Worm (Caenorhabditis elegans) whole organism, L2 larva: ENCODE results near the gene K12G11.6.

Experiments
- C34F6.9 ChIP-seq: fragments of 150-350 bp; optimal IDR thresholded peaks from 2 replicates; lab custom pipeline; 2014; ENCODE audit warnings: missing biosample characterization, missing genetic modification characterization
- F13H6.1 ChIP-seq: sonication (generic microtip); optimal IDR thresholded peaks from 2 replicates; lab custom pipeline; 2016; ENCODE audit warnings: missing genetic modification characterization, missing compliant biosample characterization
- R02D3.7 ChIP-seq: fragments of 150-350 bp; optimal IDR thresholded peaks from 2 replicates; lab custom pipeline; 2014; ENCODE audit warnings: missing biosample characterization, missing genetic modification characterization
- Y55F3AM.14 ChIP-seq: fragments of 200-800 bp; sonication (Bioruptor generic); optimal IDR thresholded peaks from 2 replicates; lab custom pipeline; 2018; ENCODE audit warnings: mild to moderate bottlenecking, missing genetic modification characterization, missing compliant biosample characterization
- alr-1 ChIP-seq: fragments of 150-350 bp; optimal IDR thresholded peaks from 2 replicates; lab custom pipeline; 2014; ENCODE audit warnings: missing biosample characterization, missing genetic modification characterization
- aly-2 ChIP-seq: fragments of 150-350 bp; optimal IDR thresholded peaks from 2 replicates; lab custom pipeline; 2014; ENCODE audit warnings: missing biosample characterization, missing genetic modification characterization
- ama-1 ChIP-seq: fragments of 150-350 bp; optimal IDR thresholded peaks from 2 replicates; lab custom pipeline; 2018; ENCODE audit warnings: inconsistent platforms
- blmp-1 ChIP-seq: sonication (generic microtip); optimal IDR thresholded peaks from 2 replicates; lab custom pipeline; 2017; ENCODE audit warnings: missing genetic modification characterization, mild to moderate bottlenecking, missing compliant biosample characterization, antibody characterized with exemption, moderate library complexity; ENCODE audit not compliant: insufficient read depth
- ceh-82 ChIP-seq: fragments of 150-350 bp; optimal IDR thresholded peaks from 2 replicates; lab custom pipeline; 2014; ENCODE audit warnings: missing biosample characterization, missing genetic modification characterization
- dmd-4 ChIP-seq: sonication (generic microtip); optimal IDR thresholded peaks from 2 replicates; lab custom pipeline; 2017; ENCODE audit warnings: missing biosample characterization, missing genetic modification characterization
- egl-27 ChIP-seq: sonication (generic microtip); optimal IDR thresholded peaks from 3 replicates; lab custom pipeline; 2017; ENCODE audit warnings: missing biosample characterization, missing genetic modification reagents, missing genetic modification characterization
- elt-1 ChIP-seq: fragments of 150-350 bp; optimal IDR thresholded peaks from 2 replicates; lab custom pipeline; 2014; ENCODE audit warnings: missing biosample characterization, missing genetic modification characterization
- elt-3 ChIP-seq: sonication (generic microtip); optimal IDR thresholded peaks from 2 replicates; lab custom pipeline; 2017; ENCODE audit warnings: missing biosample characterization, missing genetic modification characterization
- fos-1 ChIP-seq: fragments of 150-350 bp; optimal IDR thresholded peaks from 2 replicates; lab custom pipeline; 2014; ENCODE audit warnings: missing biosample characterization, missing genetic modification characterization
- gmeb-1 ChIP-seq: fragments of 150-350 bp; optimal IDR thresholded peaks from 2 replicates; lab custom pipeline; 2014; ENCODE audit warnings: missing biosample characterization, missing genetic modification characterization
- lin-13 ChIP-seq: fragments of 150-350 bp; optimal IDR thresholded peaks from 2 replicates; lab custom pipeline; 2014; ENCODE audit warnings: missing biosample characterization, missing genetic modification reagents, missing genetic modification characterization
- lsy-2 ChIP-seq, 2 experiments: fragments of 150-350 bp in 1 of 2; sonication (generic microtip) in 1 of 2; optimal IDR thresholded peaks; 2 replicates each; lab custom pipeline; 2014 to 2017; ENCODE audit warnings: missing biosample characterization in 2 of 2, missing genetic modification characterization in 2 of 2
- mab-5 ChIP-seq: fragments of 150-350 bp; optimal IDR thresholded peaks from 2 replicates; lab custom pipeline; 2014; ENCODE audit warnings: missing biosample characterization, missing genetic modification characterization
- mdl-1 ChIP-seq, 2 experiments: fragments of 150-350 bp in 1 of 2; sonication (generic microtip) in 1 of 2; optimal IDR thresholded peaks; 2 replicates each; lab custom pipeline; 2017; ENCODE audit warnings: missing biosample characterization in 2 of 2, missing genetic modification characterization in 2 of 2
- nhr-11 ChIP-seq: fragments of 150-350 bp; optimal IDR thresholded peaks from 2 replicates; lab custom pipeline; 2014; ENCODE audit warnings: missing biosample characterization, missing genetic modification characterization
- nhr-12 ChIP-seq: fragments of 150-350 bp; optimal IDR thresholded peaks from 2 replicates; lab custom pipeline; 2014; ENCODE audit warnings: missing biosample characterization, missing genetic modification characterization
- nhr-129 ChIP-seq: fragments of 150-350 bp; optimal IDR thresholded peaks from 2 replicates; lab custom pipeline; 2014; ENCODE audit warnings: missing biosample characterization, missing genetic modification characterization
- nhr-21 ChIP-seq: fragments of 150-350 bp; optimal IDR thresholded peaks from 2 replicates; lab custom pipeline; 2014; ENCODE audit warnings: missing biosample characterization, missing genetic modification characterization
- nhr-23 ChIP-seq: fragments of 150-350 bp; optimal IDR thresholded peaks from 2 replicates; lab custom pipeline; 2014; ENCODE audit warnings: missing biosample characterization, missing genetic modification reagents, missing genetic modification characterization
- nhr-25 ChIP-seq: fragments of 150-350 bp; sonication (generic microtip); optimal IDR thresholded peaks from 3 replicates; lab custom pipeline; 2014; ENCODE audit warnings: missing biosample characterization, missing genetic modification characterization
- nhr-77 ChIP-seq: fragments of 150-350 bp; optimal IDR thresholded peaks from 2 replicates; lab custom pipeline; 2014; ENCODE audit warnings: missing biosample characterization, missing genetic modification characterization
- sem-4 ChIP-seq: fragments of 150-350 bp; optimal IDR thresholded peaks from 2 replicates; lab custom pipeline; 2014; ENCODE audit warnings: missing biosample characterization, missing genetic modification reagents, missing genetic modification characterization
- skn-1 ChIP-seq: sonication (generic microtip); optimal IDR thresholded peaks from 2 replicates; lab custom pipeline; 2017; ENCODE audit warnings: missing biosample characterization, missing genetic modification characterization
- sma-9 ChIP-seq, 2 experiments: fragments of 150-350 bp in 1 of 2; sonication (generic microtip) in 1 of 2; optimal IDR thresholded peaks; 2 replicates each; lab custom pipeline; 2014 to 2016; ENCODE audit warnings: missing genetic modification characterization in 2 of 2, mild to moderate bottlenecking in 1 of 2, missing biosample characterization in 1 of 2, missing compliant biosample characterization in 1 of 2, missing genetic modification reagents in 1 of 2, moderate library complexity in 1 of 2
- snpc-4 ChIP-seq: fragments of 150-350 bp; optimal IDR thresholded peaks from 2 replicates; lab custom pipeline; 2014; ENCODE audit warnings: missing biosample characterization, missing genetic modification characterization
- unc-55 ChIP-seq: fragments of 150-350 bp; sonication (generic microtip); optimal IDR thresholded peaks from 3 replicates; lab custom pipeline; 2014; ENCODE audit warnings: missing biosample characterization, missing genetic modification reagents, missing genetic modification characterization
- zag-1 ChIP-seq: fragments of 150-350 bp; optimal IDR thresholded peaks from 2 replicates; lab custom pipeline; 2014; ENCODE audit warnings: missing biosample characterization, missing genetic modification characterization
- ztf-1 ChIP-seq: fragments of 200-800 bp; sonication (Bioruptor generic); conservative IDR thresholded peaks from 2 replicates; pipeline ENCODE4 v1.3.6; 2022; ENCODE audit warnings: missing genetic modification characterization, missing compliant biosample characterization
- ztf-4 ChIP-seq: fragments of 150-350 bp; optimal IDR thresholded peaks from 2 replicates; lab custom pipeline; 2014; ENCODE audit warnings: missing biosample characterization, missing genetic modification characterization

Gene K12G11.6

ce11 chrV:11860375-11860774 lies 33.8 kb upstream of the K12G11.6 start, which contains the start of gene R13H4.5:
Gene R13H4.5 (plus strand): TSS chrV:11860675.
- TF ChIP-seq egl-27 (tag; lab: Kevin White, UChicago) (no peak), ztf-1 (GFP tag; lab: Robert Waterston, UW) (0 out of 2 replicates have a peak, but pooled peaks have one; percentile 35), unc-55 (peak; percentile 19)

ce11 chrV:11861880-11862544 lies 32.1 kb upstream of the K12G11.6 start:
- TF ChIP-seq lsy-2 (tag; optimal IDR thresholded peaks at IDR 0.05; lab: Kevin White, UChicago) (peak in 1 of 2 experiments; percentile 20), sma-9 (GFP tag; optimal IDR thresholded peaks at IDR 0.05; lab: Kevin White, UChicago) (peak; percentile 27), sma-9 (tag; optimal IDR thresholded peaks at IDR 0.05; lab: Kevin White, UChicago) (no peak), nhr-11 (tag; lab: Kevin White, UChicago) (no peak), nhr-21 (peak; percentile 29), elt-3 (tag; lab: Kevin White, UChicago) (no peak), fos-1 (tag; lab: Kevin White, UChicago) (peak; percentile 63)

- TF ChIP-seq lin-13 (GFP tag; lab: Kevin White, UChicago) = no peak
- no peak for TF ChIP-seq gmeb-1 (tag; lab: Kevin White, UChicago)
- TF ChIP-seq ceh-82 = no peak
- no peak for TF ChIP-seq nhr-12
- no peak for TF ChIP-seq nhr-25 (tag; lab: Kevin White, UChicago)
- no peak for TF ChIP-seq nhr-11 (tag; lab: Kevin White, UChicago)
These were observed 31.3 kb upstream of the K12G11.6 start, which contains the start of gene R13H4.6 for ce11 chrV:11862817-11863216. Gene R13H4.6 (plus strand): TSS chrV:11863117.

- TF ChIP-seq F13H6.1 (tag; lab: Kevin White, UChicago) (no peak), egl-27 (tag; lab: Kevin White, UChicago) (no peak), ceh-82 (no peak), zag-1 (tag; lab: Kevin White, UChicago) (no peak), ztf-4 (tag; lab: Kevin White, UChicago) (no peak), ama-1 (lab: Kevin White, UChicago) (no peak), nhr-129 (tag; lab: Kevin White, UChicago) (no peak), nhr-23 (tag; lab: Kevin White, UChicago) (no peak), mdl-1 (tag; optimal IDR thresholded peaks at IDR 0.05; lab: Kevin White, UChicago) (no peak)
- TF ChIP-seq, all 48 proteins: peak for 0
These were observed 26.0 kb upstream of the K12G11.6 start, which contains the start of gene R13H4.7 for ce11 chrV:11868142-11868541. Gene R13H4.7 (minus strand): TSS chrV:11868242.

ce11 chrV:11875060-11875459 lies 19.1 kb upstream of the K12G11.6 start, which contains the start of gene sulp-4:
Gene sulp-4 (plus strand): TSS chrV:11875360.
- TF ChIP-seq mdl-1 (tag; optimal IDR thresholded peaks at IDR 0.05; lab: Kevin White, UChicago) (no peak), aly-2 (tag; lab: Kevin White, UChicago) (no peak), alr-1 (tag; lab: Kevin White, UChicago) (no peak), Y55F3AM.14 (GFP tag; lab: Kevin White, UChicago) (no peak), R02D3.7 (no peak), dmd-4 (no peak), sem-4 (tag; lab: Kevin White, UChicago) (no peak), blmp-1 (no peak), elt-1 (tag; lab: Kevin White, UChicago) (no peak), nhr-77 (tag; lab: Kevin White, UChicago) (no peak)

ce11 chrV:11876657-11877056 lies 17.5 kb upstream of the K12G11.6 start:
- TF ChIP-seq ztf-4 (tag; lab: Kevin White, UChicago) = no peak
- TF ChIP-seq aly-2 (tag; lab: Kevin White, UChicago) = no peak
- no peak for TF ChIP-seq elt-1 (tag; lab: Kevin White, UChicago)
- no peak for TF ChIP-seq egl-27 (tag; lab: Kevin White, UChicago)
- no peak for TF ChIP-seq mdl-1 (tag; optimal IDR thresholded peaks at IDR 0.05; lab: Kevin White, UChicago)
- TF ChIP-seq dmd-4 = no peak
- no peak for TF ChIP-seq ceh-82
- TF ChIP-seq lsy-2 (tag; optimal IDR thresholded peaks at IDR 0.05; lab: Kevin White, UChicago) = no peak
- TF ChIP-seq ztf-1 (GFP tag; lab: Robert Waterston, UW) = no peak
- no peak for TF ChIP-seq Y55F3AM.14 (GFP tag; lab: Kevin White, UChicago)
- no peak for TF ChIP-seq mab-5 (tag; lab: Kevin White, UChicago)
- no peak for TF ChIP-seq sem-4 (tag; lab: Kevin White, UChicago)
- no peak for TF ChIP-seq C34F6.9 (tag; lab: Kevin White, UChicago)
- TF ChIP-seq sma-9 (GFP tag; optimal IDR thresholded peaks at IDR 0.05; lab: Kevin White, UChicago) = no peak
- no peak for TF ChIP-seq sma-9 (tag; optimal IDR thresholded peaks at IDR 0.05; lab: Kevin White, UChicago)
- TF ChIP-seq skn-1 = no peak
- no peak for TF ChIP-seq snpc-4 (tag; lab: Kevin White, UChicago)
